Worm (Caenorhabditis elegans) whole organism, L1 larva: ENCODE results near the gene T03F7.7.
A peak's percentile ranks its signal among the peaks of the same experiment; 100 is the strongest.

ENCODE experiments used
- C16A3.4 ChIP-seq: fragments of 150-350 bp; optimal IDR thresholded peaks from 2 replicates; lab custom pipeline; 2014; ENCODE audit warnings: missing biosample characterization, missing genetic modification characterization
- alr-1 ChIP-seq: fragments of 200-800 bp; sonication (Bioruptor generic); optimal IDR thresholded peaks from 2 replicates; lab custom pipeline; 2018; ENCODE audit warnings: borderline replicate concordance, mild to moderate bottlenecking, missing genetic modification characterization, missing compliant biosample characterization
- aly-2 ChIP-seq: fragments of 150-350 bp; optimal IDR thresholded peaks from 2 replicates; lab custom pipeline; 2014; ENCODE audit warnings: missing biosample characterization, missing genetic modification characterization
- blmp-1 ChIP-seq: fragments of 150-350 bp; optimal IDR thresholded peaks from 2 replicates; lab custom pipeline; 2014; ENCODE audit warnings: missing biosample characterization, missing genetic modification characterization
- ceh-88 ChIP-seq: fragments of 200-800 bp; sonication (Bioruptor generic); IDR thresholded peaks from 2 replicates; pipeline ENCODE4 v1.3.6; 2022; ENCODE audit warnings: missing genetic modification characterization, missing compliant biosample characterization
- dsc-1 ChIP-seq: sonication (generic microtip); optimal IDR thresholded peaks from 2 replicates; lab custom pipeline; 2016; ENCODE audit warnings: mild to moderate bottlenecking, missing genetic modification characterization, missing compliant biosample characterization
- efl-1 ChIP-seq, 4 experiments: fragments of 150-350 bp; optimal IDR thresholded peaks in 3 of 4; peaks in 1 of 4; 1 replicate in 1 of 4; 2 replicates in 3 of 4; lab custom pipeline; 2014; ENCODE audit warnings: missing biosample characterization in 2 of 4, missing genetic modification characterization in 2 of 4, missing genetic modification reagents in 2 of 4
- efl-3 ChIP-seq: fragments of 200-800 bp; sonication (Bioruptor generic); optimal IDR thresholded peaks from 2 replicates; lab custom pipeline; 2018; ENCODE audit warnings: mild to moderate bottlenecking, missing genetic modification characterization, missing compliant biosample characterization
- egl-13 ChIP-seq: sonication (generic microtip); optimal IDR thresholded peaks from 2 replicates; lab custom pipeline; 2016; ENCODE audit warnings: missing genotype, missing genetic modification reagents, missing genetic modification characterization, missing compliant biosample characterization
- elt-2 ChIP-seq: sonication (generic microtip); optimal IDR thresholded peaks from 2 replicates; lab custom pipeline; 2016; ENCODE audit warnings: missing genetic modification characterization, mild to moderate bottlenecking, inconsistent platforms, missing compliant biosample characterization, missing genetic modification reagents
- elt-3 ChIP-seq, 6 experiments: fragments of 150-350 bp in 1 of 6; sonication (generic microtip); optimal IDR thresholded peaks; 2 replicates each; lab custom pipeline; 2017 to 2018; ENCODE audit warnings: missing biosample characterization in 6 of 6, missing genetic modification characterization in 6 of 6, inconsistent platforms in 1 of 6
- ets-5 ChIP-seq: fragments of 200-800 bp; sonication (Bioruptor generic); IDR thresholded peaks from 2 replicates; pipeline ENCODE4 v1.3.6; 2022; ENCODE audit warnings: missing genetic modification characterization, missing compliant biosample characterization
- fkh-8 ChIP-seq: sonication (generic microtip); optimal IDR thresholded peaks from 2 replicates; lab custom pipeline; 2016; ENCODE audit warnings: mild to moderate bottlenecking, missing genetic modification characterization, missing compliant biosample characterization
- fos-1 ChIP-seq: fragments of 150-350 bp; optimal IDR thresholded peaks from 2 replicates; lab custom pipeline; 2014; ENCODE audit warnings: missing biosample characterization, missing genetic modification characterization
- grh-1 ChIP-seq: fragments of 200-800 bp; sonication (Bioruptor generic); IDR thresholded peaks from 2 replicates; pipeline ENCODE4 v1.3.6; 2022; ENCODE audit warnings: missing genetic modification reagents, missing genetic modification characterization, missing compliant biosample characterization
- hlh-17 ChIP-seq: fragments of 200-800 bp; sonication (Bioruptor generic); optimal IDR thresholded peaks from 2 replicates; lab custom pipeline; 2018; ENCODE audit warnings: missing genetic modification characterization, mild to moderate bottlenecking, missing compliant biosample characterization, moderate library complexity, borderline replicate concordance
- hlh-4 ChIP-seq: sonication (generic microtip); optimal IDR thresholded peaks from 2 replicates; lab custom pipeline; 2016; ENCODE audit warnings: mild to moderate bottlenecking, missing genetic modification characterization, missing compliant biosample characterization
- hpl-2 ChIP-seq: fragments of 150-350 bp; optimal IDR thresholded peaks from 2 replicates; lab custom pipeline; 2014; ENCODE audit warnings: missing biosample characterization, missing genetic modification reagents, missing genetic modification characterization
- lin-13 ChIP-seq: fragments of 150-350 bp; optimal IDR thresholded peaks from 2 replicates; lab custom pipeline; 2014; ENCODE audit warnings: missing biosample characterization, missing genetic modification reagents, missing genetic modification characterization
- lin-14 ChIP-seq: fragments of 200-800 bp; sonication (Bioruptor generic); optimal IDR thresholded peaks from 2 replicates; lab custom pipeline; 2018; ENCODE audit warnings: mild to moderate bottlenecking, missing genetic modification characterization, moderate library complexity, missing compliant biosample characterization
- lir-3 ChIP-seq: sonication (generic microtip); optimal IDR thresholded peaks from 2 replicates; lab custom pipeline; 2016; ENCODE audit warnings: mild to moderate bottlenecking, missing genetic modification characterization, moderate library complexity, missing compliant biosample characterization; ENCODE audit not compliant: poor library complexity
- lsy-2 ChIP-seq, 2 experiments: fragments of 150-350 bp; optimal IDR thresholded peaks; 2 replicates each; lab custom pipeline; 2014; ENCODE audit warnings: missing biosample characterization in 2 of 2, missing genetic modification characterization in 2 of 2
- mab-9 ChIP-seq: fragments of 200-800 bp; sonication (Bioruptor generic); IDR thresholded peaks from 2 replicates; pipeline ENCODE4 v1.3.6; 2022; ENCODE audit warnings: missing genetic modification reagents, missing genetic modification characterization, missing compliant biosample characterization
- mef-2 ChIP-seq: fragments of 150-350 bp; optimal IDR thresholded peaks from 2 replicates; lab custom pipeline; 2014; ENCODE audit warnings: missing biosample characterization, missing genetic modification characterization
- nhr-11 ChIP-seq: fragments of 150-350 bp; optimal IDR thresholded peaks from 2 replicates; lab custom pipeline; 2014; ENCODE audit warnings: missing biosample characterization, missing genetic modification characterization
- nhr-12 ChIP-seq: sonication (generic microtip); optimal IDR thresholded peaks from 2 replicates; lab custom pipeline; 2017; ENCODE audit warnings: missing biosample characterization, missing genetic modification characterization
- nhr-19 ChIP-seq: fragments of 200-800 bp; sonication (Bioruptor generic); conservative IDR thresholded peaks from 2 replicates; pipeline ENCODE4 v1.3.6; 2022; ENCODE audit warnings: missing genetic modification characterization, missing compliant biosample characterization
- nhr-28 ChIP-seq: fragments of 150-350 bp; optimal IDR thresholded peaks from 2 replicates; lab custom pipeline; 2014; ENCODE audit warnings: missing biosample characterization, missing genetic modification characterization
- nhr-71 ChIP-seq: sonication (generic microtip); optimal IDR thresholded peaks from 2 replicates; lab custom pipeline; 2016; ENCODE audit warnings: mild to moderate bottlenecking, missing genetic modification characterization, moderate library complexity, missing compliant biosample characterization
- nhr-76 ChIP-seq: sonication (generic microtip); optimal IDR thresholded peaks from 2 replicates; lab custom pipeline; 2017; ENCODE audit warnings: missing biosample characterization, missing genetic modification characterization
- nhr-77 ChIP-seq: fragments of 150-350 bp; optimal IDR thresholded peaks from 2 replicates; lab custom pipeline; 2014; ENCODE audit warnings: missing biosample characterization, missing genetic modification characterization
- nhr-85 ChIP-seq: sonication (generic microtip); peaks from one replicate; lab custom pipeline; 2016; ENCODE audit warnings: missing genetic modification characterization, inconsistent platforms, missing compliant biosample characterization
- pax-3 ChIP-seq: fragments of 200-800 bp; sonication (Bioruptor generic); optimal IDR thresholded peaks from 2 replicates; lab custom pipeline; 2018; ENCODE audit warnings: mild to moderate bottlenecking, missing genetic modification characterization, moderate library complexity, missing compliant biosample characterization
- skn-1 ChIP-seq: fragments of 150-350 bp; optimal IDR thresholded peaks from 2 replicates; lab custom pipeline; 2014; ENCODE audit warnings: missing biosample characterization, missing genetic modification characterization
- snpc-4 ChIP-seq: fragments of 150-350 bp; optimal IDR thresholded peaks from 2 replicates; lab custom pipeline; 2014; ENCODE audit warnings: missing biosample characterization, missing genetic modification characterization
- sptf-1 ChIP-seq: fragments of 150-350 bp; optimal IDR thresholded peaks from 2 replicates; lab custom pipeline; 2014; ENCODE audit warnings: missing biosample characterization, missing genetic modification characterization
- swsn-7 ChIP-seq: sonication (generic microtip); optimal IDR thresholded peaks from 2 replicates; lab custom pipeline; 2016; ENCODE audit warnings: missing genetic modification characterization, missing compliant biosample characterization
- unc-130 ChIP-seq: fragments of 150-350 bp; optimal IDR thresholded peaks from 2 replicates; lab custom pipeline; 2017; ENCODE audit warnings: missing biosample characterization, missing genetic modification characterization, inconsistent platforms
- xbp-1 ChIP-seq: sonication (generic microtip); optimal IDR thresholded peaks from 2 replicates; lab custom pipeline; 2016; ENCODE audit warnings: missing genetic modification characterization, missing compliant biosample characterization
- zip-4 ChIP-seq: fragments of 200-800 bp; sonication (Bioruptor generic); optimal IDR thresholded peaks from 2 replicates; lab custom pipeline; 2018; ENCODE audit warnings: mild to moderate bottlenecking, missing genetic modification characterization, moderate library complexity, missing compliant biosample characterization
- ztf-11 ChIP-seq, 2 experiments: sonication (generic microtip); optimal IDR thresholded peaks; 2 replicates each; lab custom pipeline; 2016 to 2017; ENCODE audit warnings: missing genetic modification characterization in 2 of 2, missing biosample characterization in 1 of 2, missing compliant biosample characterization in 1 of 2
- ztf-4 ChIP-seq: fragments of 150-350 bp; optimal IDR thresholded peaks from 2 replicates; lab custom pipeline; 2014; ENCODE audit warnings: missing biosample characterization, missing genetic modification characterization

Gene T03F7.7

DNA sequence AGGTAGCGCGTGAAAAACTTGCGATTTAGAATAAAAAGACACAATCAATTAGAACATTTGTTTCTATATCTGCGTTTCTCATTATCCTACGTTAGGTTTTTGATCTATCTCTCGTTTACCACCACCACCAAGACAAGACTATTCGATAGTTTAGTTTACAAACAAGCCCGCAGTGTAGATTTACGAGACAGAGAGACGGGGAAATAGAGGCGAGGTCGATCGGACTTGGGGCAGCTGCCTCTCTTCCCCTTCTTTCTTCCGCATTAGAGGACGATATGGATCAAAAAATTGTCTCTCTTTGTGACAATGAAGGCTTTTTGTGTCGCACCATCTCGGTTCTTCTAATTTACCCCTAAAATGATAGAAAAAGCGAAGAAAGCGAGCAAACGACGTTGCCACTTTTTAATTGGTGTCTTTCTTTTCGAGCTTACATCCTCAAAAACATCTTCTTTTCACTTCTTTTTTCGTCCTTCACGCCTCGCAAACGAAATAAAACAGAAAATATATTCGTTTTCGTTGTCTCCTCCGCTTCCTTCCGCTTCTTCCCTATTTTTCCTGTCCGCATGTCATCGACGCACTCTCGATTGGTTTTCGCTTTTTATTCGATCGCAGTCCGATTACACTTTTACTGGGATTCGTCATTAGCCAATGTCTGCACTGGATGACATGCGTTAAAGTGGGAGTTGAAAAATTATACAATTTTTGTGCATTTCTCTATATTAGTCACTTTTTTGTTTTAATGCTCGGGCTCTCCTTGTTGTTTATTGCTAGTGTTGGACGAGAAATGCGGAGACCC, 29.6 kb upstream of the T03F7.7 start (continued):
- no peak for TF ChIP-seq aly-2 (tag; lab: Kevin White, UChicago)
- peak; percentile 5 for TF ChIP-seq unc-130 (tag; lab: Kevin White, UChicago)
- no peak for TF ChIP-seq ceh-88 (GFP tag; lab: Robert Waterston, UW)
- no peak for TF ChIP-seq lir-3 (tag; lab: Kevin White, UChicago)
- TF ChIP-seq skn-1 (tag; lab: Kevin White, UChicago): no peak
- no peak for TF ChIP-seq C16A3.4 (tag; lab: Kevin White, UChicago)
- TF ChIP-seq nhr-12 (tag; lab: Kevin White, UChicago): no peak
- peak; percentile 78 for TF ChIP-seq lin-14
- no peak for TF ChIP-seq hlh-4 (tag; lab: Kevin White, UChicago)
- TF ChIP-seq hlh-17 (GFP tag; lab: Kevin White, UChicago): no peak
- no peak for TF ChIP-seq nhr-77 (tag; lab: Kevin White, UChicago)
- TF ChIP-seq dsc-1 (tag; lab: Kevin White, UChicago): no peak
- TF ChIP-seq alr-1 (tag; lab: Kevin White, UChicago): no peak
- no peak for TF ChIP-seq nhr-76 (tag; lab: Kevin White, UChicago)
- no peak for TF ChIP-seq grh-1 (GFP tag; lab: Robert Waterston, UW)
- TF ChIP-seq fkh-8: no peak
- no peak for TF ChIP-seq mef-2 (tag; lab: Kevin White, UChicago)
- TF ChIP-seq xbp-1 (tag; lab: Kevin White, UChicago): no peak
- TF ChIP-seq ztf-4 (tag; lab: Kevin White, UChicago): no peak
- no peak for TF ChIP-seq ztf-11 (tag; optimal IDR thresholded peaks at IDR 0.05; lab: Kevin White, UChicago)
- no peak for TF ChIP-seq hpl-2
- peak; percentile 97 for TF ChIP-seq blmp-1 (tag; lab: Kevin White, UChicago)
- TF ChIP-seq lin-13 (GFP tag; lab: Kevin White, UChicago): no peak
- no peak for TF ChIP-seq ets-5 (GFP tag; lab: Robert Waterston, UW)
- TF ChIP-seq nhr-19 (GFP tag; lab: Robert Waterston, UW): no peak
- no peak for TF ChIP-seq zip-4 (GFP tag; lab: Kevin White, UChicago)
- peak; percentile 37 for TF ChIP-seq nhr-85 (tag; lab: Kevin White, UChicago)
- TF ChIP-seq nhr-11 (tag; lab: Kevin White, UChicago): no peak
- peak; percentile 3 to 19 for TF ChIP-seq efl-1 (optimal IDR thresholded peaks at IDR 0.05; lab: Kevin White, UChicago)
- TF ChIP-seq efl-1 (GFP tag; optimal IDR thresholded peaks at IDR 0.05 in 1 of 2; lab: Kevin White, UChicago): no peak
- TF ChIP-seq efl-3 (GFP tag; lab: Kevin White, UChicago): no peak
- TF ChIP-seq nhr-71 (tag; lab: Kevin White, UChicago): no peak
- TF ChIP-seq swsn-7 (tag; lab: Kevin White, UChicago): no peak
- TF ChIP-seq fos-1 (tag; lab: Kevin White, UChicago): no peak
- TF ChIP-seq lsy-2 (tag; optimal IDR thresholded peaks at IDR 0.05; lab: Kevin White, UChicago): peak in 1 of 2 experiments; percentile 11
- TF ChIP-seq sptf-1 (tag; lab: Kevin White, UChicago): no peak
- TF ChIP-seq egl-13 (tag; lab: Kevin White, UChicago): no peak
- TF ChIP-seq elt-3 (tag; optimal IDR thresholded peaks at IDR 0.05; lab: Kevin White, UChicago): peak in 1 of 6 experiments; percentile 27
- TF ChIP-seq pax-3 (tag; lab: Kevin White, UChicago): no peak
- TF ChIP-seq snpc-4 (tag; lab: Kevin White, UChicago): no peak
- TF ChIP-seq elt-2 (tag; lab: Kevin White, UChicago): no peak
- no peak for TF ChIP-seq nhr-28
- no peak for TF ChIP-seq mab-9
